Worm (Caenorhabditis elegans): ENCODE measurements around the gene gcy-22.

gcy-22 gene

DNA sequence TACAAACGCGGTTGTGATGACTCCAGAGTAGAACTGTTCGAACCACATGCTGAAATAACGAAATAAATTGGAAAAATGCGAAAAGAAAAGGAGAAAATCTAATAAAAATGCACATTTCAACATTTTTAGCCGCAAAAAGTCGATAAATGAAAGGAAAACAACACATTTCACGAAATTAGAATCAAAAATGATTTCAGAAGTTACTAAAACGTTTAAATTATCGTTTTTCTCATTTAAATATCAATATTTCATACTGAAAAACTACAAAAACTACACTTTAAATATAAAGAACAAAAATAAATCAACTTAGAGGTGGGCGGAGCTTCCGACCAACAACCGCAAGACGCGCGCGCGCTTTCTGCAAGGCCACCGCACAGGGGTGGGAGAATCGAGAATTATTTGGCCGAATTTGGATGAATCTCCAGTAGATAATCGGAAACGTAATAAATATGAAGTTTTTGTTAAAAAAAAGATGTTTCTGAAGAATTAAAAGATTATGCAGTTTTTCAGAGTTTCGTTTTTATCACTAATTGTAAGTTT is 27.1 kb upstream of the gcy-22 start, which contains the start of gene ndua-1 (continued):
- TF ChIP-seq lin-39 (tag; optimal IDR thresholded peaks at IDR 0.05): peak; percentile 4
- no peak for TF ChIP-seq elt-2 (tag; optimal IDR thresholded peaks at IDR 0.05)
- no peak for TF ChIP-seq egl-13 (tag; optimal IDR thresholded peaks at IDR 0.05)
- TF ChIP-seq blmp-1 (tag; optimal IDR thresholded peaks at IDR 0.05): peak; percentile 0
- TF ChIP-seq ceh-82 (tag; optimal IDR thresholded peaks at IDR 0.05): peak in 2 of 3 experiments; percentile 44 to 64
- peak; percentile 65 for TF ChIP-seq snpc-4 (tag; optimal IDR thresholded peaks at IDR 0.05)
- peak; percentile 63 for TF ChIP-seq nhr-20 (tag; optimal IDR thresholded peaks at IDR 0.05)
- no peak for TF ChIP-seq nhr-12 (tag; optimal IDR thresholded peaks at IDR 0.05)
- no peak for TF ChIP-seq fos-1 (tag; optimal IDR thresholded peaks at IDR 0.05)
- TF ChIP-seq elt-3 (tag; optimal IDR thresholded peaks at IDR 0.05): peak in 1 of 6 experiments; percentile 22
- peak; percentile 44 for TF ChIP-seq lir-3 (tag; optimal IDR thresholded peaks at IDR 0.05; ENCODE audit: poor library complexity)
- no peak for TF ChIP-seq zip-4 (GFP tag; optimal IDR thresholded peaks at IDR 0.05)
- TF ChIP-seq ztf-11 (tag; optimal IDR thresholded peaks at IDR 0.05): peak in 1 of 2 experiments; percentile 17
- no peak for TF ChIP-seq nhr-84 (tag; optimal IDR thresholded peaks at IDR 0.05)
- TF ChIP-seq pax-3 (tag; optimal IDR thresholded peaks at IDR 0.05): no peak
- no peak for TF ChIP-seq nhr-28 (tag; optimal IDR thresholded peaks at IDR 0.05)
- TF ChIP-seq efl-3 (GFP tag; optimal IDR thresholded peaks at IDR 0.05): no peak
- peak; percentile 59 to 71 for TF ChIP-seq lsy-2 (tag; optimal IDR thresholded peaks at IDR 0.05)
- peak in 2 of 3 experiments; percentile 22 to 23 for TF ChIP-seq dpl-1 (GFP tag; optimal IDR thresholded peaks at IDR 0.05)
- TF ChIP-seq Y116A8C.19 (tag; optimal IDR thresholded peaks at IDR 0.05; ENCODE audit: borderline replicate concordance): no peak
- no peak for TF ChIP-seq ceh-88 (GFP tag; IDR thresholded peaks at IDR 0.05)
- no peak for TF ChIP-seq lin-15B (tag; optimal IDR thresholded peaks at IDR 0.05)
- peak; percentile 61 for TF ChIP-seq swsn-7 (tag; optimal IDR thresholded peaks at IDR 0.05)
- TF ChIP-seq ceh-63 (GFP tag; optimal IDR thresholded peaks at IDR 0.05): no peak
- TF ChIP-seq dsc-1 (tag; optimal IDR thresholded peaks at IDR 0.05): peak; percentile 35
- TF ChIP-seq nhr-71 (tag; optimal IDR thresholded peaks at IDR 0.05): peak; percentile 66
- TF ChIP-seq pag-3 (tag; optimal IDR thresholded peaks at IDR 0.05; ENCODE audit: borderline replicate concordance, insufficient read depth): no peak
- TF ChIP-seq unc-130 (tag; optimal IDR thresholded peaks at IDR 0.05): peak; percentile 6
- TF ChIP-seq efl-1 (optimal IDR thresholded peaks at IDR 0.05): peak; percentile 10 to 44
- TF ChIP-seq efl-1 (GFP tag; optimal IDR thresholded peaks at IDR 0.05 in 1 of 2): peak; percentile 17 to 94
- TF ChIP-seq ceh-90 (tag; optimal IDR thresholded peaks at IDR 0.05): no peak
- TF ChIP-seq C34B4.2 (tag; optimal IDR thresholded peaks at IDR 0.05): no peak

DNA sequence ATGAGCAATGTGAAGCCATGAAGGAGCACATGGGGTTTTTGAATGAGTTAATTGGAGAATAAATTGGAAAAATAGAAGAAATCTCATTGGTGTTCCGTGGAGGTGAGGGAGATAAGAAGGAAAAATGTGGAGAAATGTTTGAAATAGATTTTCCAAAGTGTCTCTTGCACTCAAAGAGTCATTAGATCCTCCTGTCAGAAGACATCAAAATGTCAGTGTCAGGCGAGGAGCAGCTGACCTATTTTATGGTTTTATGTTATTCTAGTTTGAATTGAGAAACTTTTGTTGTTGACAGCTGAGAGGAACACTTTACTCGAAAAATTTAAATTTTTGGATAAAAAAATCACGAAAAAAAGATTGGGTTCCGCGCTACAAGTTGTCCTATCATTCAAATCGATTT is 25.7 kb upstream of the gcy-22 start, which contains the start of gene clec-264:
Gene clec-264, minus strand, starts transcription at position 122 of the 400 bp plus-strand sequence.
- TF ChIP-seq nhr-77 (tag; optimal IDR thresholded peaks at IDR 0.05) (no peak), rnt-1 (tag; optimal IDR thresholded peaks at IDR 0.05) (peak; percentile 45), irx-1 (tag; optimal IDR thresholded peaks at IDR 0.05) (no peak)

DNA sequence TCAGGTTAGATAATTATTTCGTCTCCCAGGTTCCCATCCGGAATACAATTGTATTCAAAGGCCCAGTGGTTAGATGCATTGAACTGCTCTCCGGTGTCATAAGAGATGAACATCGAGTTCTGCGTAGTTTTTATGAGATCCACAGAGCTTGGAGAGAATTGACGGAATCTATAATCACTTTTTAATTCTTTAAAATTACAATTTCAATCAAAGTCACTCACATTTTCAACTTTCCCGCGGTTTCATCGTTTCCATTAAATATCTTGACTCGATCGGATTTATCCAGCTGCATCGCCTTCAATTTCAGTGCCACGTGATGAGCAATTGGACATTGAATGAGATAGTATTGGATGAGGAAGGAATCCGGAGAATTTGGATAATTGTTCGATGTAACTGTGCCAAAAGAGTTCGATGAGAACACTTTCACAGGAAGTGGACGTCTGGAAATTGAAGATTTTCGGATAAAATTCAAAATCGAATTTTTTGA is 22.9 kb upstream of the gcy-22 start:
- TF ChIP-seq lin-39 (tag; optimal IDR thresholded peaks at IDR 0.05) (no peak), nhr-76 (tag; optimal IDR thresholded peaks at IDR 0.05) (no peak), nhr-28 (tag; optimal IDR thresholded peaks at IDR 0.05) (no peak), mab-9 (GFP tag; IDR thresholded peaks at IDR 0.05) (no peak), jun-1 (tag; optimal IDR thresholded peaks at IDR 0.05) (no peak), grh-1 (GFP tag; IDR thresholded peaks at IDR 0.05) (no peak), C04F5.9 (tag; optimal IDR thresholded peaks at IDR 0.05) (no peak), ztf-11 (tag; optimal IDR thresholded peaks at IDR 0.05) (no peak), isw-1 (GFP tag; IDR thresholded peaks at IDR 0.05) (no peak), egl-13 (tag; optimal IDR thresholded peaks at IDR 0.05) (no peak), nhr-71 (tag; optimal IDR thresholded peaks at IDR 0.05) (peak; percentile 28), hlh-17 (GFP tag; optimal IDR thresholded peaks at IDR 0.05; ENCODE audit: borderline replicate concordance) (no peak), nhr-11 (tag; optimal IDR thresholded peaks at IDR 0.05) (no peak), lin-15B (tag; optimal IDR thresholded peaks at IDR 0.05) (no peak), ces-1 (GFP tag; optimal IDR thresholded peaks at IDR 0.05) (no peak), nhr-12 (tag; optimal IDR thresholded peaks at IDR 0.05) (no peak), rnt-1 (tag; optimal IDR thresholded peaks at IDR 0.05) (no peak), ceh-90 (tag; optimal IDR thresholded peaks at IDR 0.05) (no peak), dsc-1 (tag; optimal IDR thresholded peaks at IDR 0.05) (peak; percentile 16), tlp-1 (tag; optimal IDR thresholded peaks at IDR 0.05) (no peak), fkh-8 (tag; optimal IDR thresholded peaks at IDR 0.05) (no peak), elt-3 (tag; optimal IDR thresholded peaks at IDR 0.05) (no peak), unc-98 (GFP tag; IDR thresholded peaks at IDR 0.05) (no peak), C16A3.4 (tag; optimal IDR thresholded peaks at IDR 0.05) (no peak)
